Worm (Caenorhabditis elegans): Measurements from ENCODE around the gene Y47D7A.2.

Y47D7A.2 gene

ce11 chrV:4454634-4455033 lies 34.6 kb downstream of the Y47D7A.2 start, which contains the start of gene gnrr-5:
Gene gnrr-5 (minus strand): TSS chrV:4454734.
- TF ChIP-seq snpc-4 (tag; optimal IDR thresholded peaks at IDR 0.05) (no peak), unc-39 (tag; optimal IDR thresholded peaks at IDR 0.05) (no peak), drap-1 (GFP tag; optimal IDR thresholded peaks at IDR 0.05) (no peak)
